Worm (Caenorhabditis elegans) whole organism, young adult: Measurements from ENCODE around the gene prx-3.

Experiments
- B0019.2 ChIP-seq: fragments of 200-800 bp; sonication (Bioruptor generic); conservative IDR thresholded peaks from 2 replicates; pipeline ENCODE4 v1.3.6; 2022; ENCODE audit warnings: missing genetic modification reagents, missing genetic modification characterization, missing compliant biosample characterization
- ceh-40 ChIP-seq: fragments of 200-800 bp; sonication (Bioruptor generic); IDR thresholded peaks from 2 replicates; pipeline ENCODE4 v1.3.6; 2022; ENCODE audit warnings: missing genetic modification characterization, missing compliant biosample characterization
- die-1 ChIP-seq: sonication (generic microtip); optimal IDR thresholded peaks from 2 replicates; lab custom pipeline; 2016; ENCODE audit warnings: missing genotype, mild to moderate bottlenecking, missing genetic modification characterization, missing compliant biosample characterization
- dox-1 ChIP-seq: fragments of 200-800 bp; sonication (Bioruptor generic); IDR thresholded peaks from 2 replicates; pipeline ENCODE4 v1.3.6; 2022; ENCODE audit warnings: missing genetic modification reagents, missing genetic modification characterization, missing compliant biosample characterization
- hrde-1 ChIP-seq: sonication (generic microtip); optimal IDR thresholded peaks from 2 replicates; lab custom pipeline; 2016; ENCODE audit warnings: missing genetic modification characterization, mild to moderate bottlenecking, missing compliant biosample characterization, moderate library complexity, missing genotype, missing genetic modification reagents, borderline replicate concordance
- somi-1 ChIP-seq: fragments of 200-800 bp; sonication (Bioruptor generic); optimal IDR thresholded peaks from 2 replicates; lab custom pipeline; 2018; ENCODE audit warnings: mild to moderate bottlenecking, missing genetic modification characterization, missing compliant biosample characterization
- unc-62 ChIP-seq: fragments of 150-350 bp; optimal IDR thresholded peaks from 2 replicates; lab custom pipeline; 2014; ENCODE audit warnings: missing biosample characterization, missing genetic modification reagents, missing genetic modification characterization

DNA sequence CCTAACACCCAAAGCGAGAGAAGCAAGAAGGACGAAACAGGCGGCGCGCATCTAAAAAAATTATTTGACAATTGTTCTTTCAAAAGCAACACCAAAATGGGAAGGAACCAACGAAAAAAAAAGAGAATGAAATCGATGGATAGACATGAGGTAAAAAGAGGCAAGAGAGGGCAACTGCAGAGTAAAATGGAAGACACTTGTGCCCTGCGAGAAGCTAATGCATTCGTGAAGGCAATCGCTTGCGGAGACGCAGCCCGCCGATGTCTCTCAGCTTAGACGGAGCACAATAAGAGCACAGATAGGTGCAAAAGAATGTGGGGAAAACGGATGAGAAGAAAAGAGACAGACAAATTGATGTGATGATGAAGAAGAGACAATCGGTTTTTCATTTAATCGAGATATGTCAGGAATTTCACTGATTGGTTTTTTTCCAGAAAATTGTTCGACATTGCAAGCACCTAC is 15.5 kb upstream of the prx-3 start, which contains the start of gene C15H9.9:
- TF ChIP-seq unc-62, result no peak
- TF ChIP-seq dox-1, result peak; percentile 51; the same call in 1 of the 2 replicates
- no peak for TF ChIP-seq hrde-1 (tag; lab: Kevin White, UChicago)
- TF ChIP-seq die-1, result no peak
- TF ChIP-seq B0019.2 (GFP tag; lab: Robert Waterston, UW), result no peak
- no peak for TF ChIP-seq ceh-40 (GFP tag; lab: Robert Waterston, UW)
- no peak for TF ChIP-seq somi-1 (GFP tag; lab: Kevin White, UChicago)
